Comparison of ENCODE assay signal across 2 fruit fly cellular contexts in genomic region chr3L:21343254-21344083, dm6.
TF ChIP-seq lines count a peak whose summit lies in the region.

Tbc1d8-9 (minus strand) TSS chr3L:21343716.
CG32436 (plus strand) TSS chr3L:21344033.

TF ChIP-seq in whole organism, adult, 20 proteins besides CTCF, POLR2A, EP300 and RAD21 (continued from another document):
- TF ChIP-seq Hr96 (GFP tag; optimal IDR thresholded peaks at IDR 0.05; lab: Kevin White, UChicago): no peak
TF ChIP-seq in whole organism, adult: peak in this region for 9.

TF ChIP-seq in whole organism, embryonic, 481 proteins besides CTCF, POLR2A, EP300 and RAD21 (continued from another document and continues in another):
- no peak for TF ChIP-seq tup (GFP tag; optimal IDR thresholded peaks at IDR 0.05; lab: Kevin White, UChicago)
- TF ChIP-seq ranshi (GFP tag; IDR thresholded peaks at IDR 0.05; lab: Robert Waterston, UW): peak; percentile 17; the same call in 1 of the 2 replicates
- TF ChIP-seq CG7839 (tag; optimal IDR thresholded peaks at IDR 0.05; lab: Kevin White, UChicago): no peak
- TF ChIP-seq bcd (GFP tag; optimal IDR thresholded peaks at IDR 0.05; lab: Kevin White, UChicago): no peak
- no peak for TF ChIP-seq rib (GFP tag; IDR thresholded peaks at IDR 0.05; lab: Robert Waterston, UW)
- no peak for TF ChIP-seq jumu (GFP tag; optimal IDR thresholded peaks at IDR 0.05; lab: Kevin White, UChicago)
- TF ChIP-seq zf30C (GFP tag; optimal IDR thresholded peaks at IDR 0.05; lab: Kevin White, UChicago): no peak
- peak; percentile 47; the same call in 1 of the 2 replicates for TF ChIP-seq Bgb (GFP tag; IDR thresholded peaks at IDR 0.05; lab: Robert Waterston, UW; ENCODE audit: partially characterized antibody)
- peak in 1 of 2 experiments; percentile 55 for TF ChIP-seq Pdp1 (GFP tag; optimal IDR thresholded peaks at IDR 0.05; lab: Kevin White, UChicago)
- no peak for TF ChIP-seq Neu2 (GFP tag; optimal IDR thresholded peaks at IDR 0.05; lab: Kevin White, UChicago; ENCODE audit: borderline replicate concordance)
- no peak for TF ChIP-seq Dip2 (GFP tag; IDR thresholded peaks at IDR 0.05; lab: Robert Waterston, UW)
- TF ChIP-seq CG6791 (GFP tag; IDR thresholded peaks at IDR 0.05; lab: Robert Waterston, UW; ENCODE audit: partially characterized antibody): peak; percentile 62; the same call in 2 of the 3 replicates
- TF ChIP-seq CG12236 (GFP tag; optimal IDR thresholded peaks at IDR 0.05; lab: Kevin White, UChicago): no peak
- no peak for TF ChIP-seq pb (GFP tag; optimal IDR thresholded peaks at IDR 0.05; lab: Kevin White, UChicago)
- no peak for TF ChIP-seq prd (optimal IDR thresholded peaks at IDR 0.05; lab: Kevin White, UChicago)
- TF ChIP-seq prd (GFP tag; IDR thresholded peaks at IDR 0.05; lab: Robert Waterston, UW): no peak
- TF ChIP-seq CG15514 (GFP tag; optimal IDR thresholded peaks at IDR 0.05; lab: Kevin White, UChicago): peak; percentile 92
- no peak for TF ChIP-seq Hr3 (GFP tag; optimal IDR thresholded peaks at IDR 0.05; lab: Kevin White, UChicago)
- TF ChIP-seq odd (GFP tag; optimal IDR thresholded peaks at IDR 0.05; lab: Kevin White, UChicago): no peak
- TF ChIP-seq Lhr (GFP tag; optimal IDR thresholded peaks at IDR 0.05; lab: Kevin White, UChicago): peak; percentile 31
- peak; percentile 24 for TF ChIP-seq CG10267 (tag; optimal IDR thresholded peaks at IDR 0.05; lab: Kevin White, UChicago)
- TF ChIP-seq CG4730 (GFP tag; IDR thresholded peaks at IDR 0.05; lab: Robert Waterston, UW): no peak
- TF ChIP-seq CG13894 (tag; optimal IDR thresholded peaks at IDR 0.05; lab: Kevin White, UChicago): no peak
- TF ChIP-seq CG1647 (GFP tag; optimal IDR thresholded peaks at IDR 0.05; lab: Kevin White, UChicago): no peak
- TF ChIP-seq gfzf (GFP tag; optimal IDR thresholded peaks at IDR 0.05; lab: Kevin White, UChicago): peak; percentile 93
- no peak for TF ChIP-seq CG18619 (GFP tag; optimal IDR thresholded peaks at IDR 0.05; lab: Kevin White, UChicago)
- TF ChIP-seq danr (GFP tag; IDR thresholded peaks at IDR 0.05; lab: Robert Waterston, UW): no peak
- no peak for TF ChIP-seq CG31365 (tag; optimal IDR thresholded peaks at IDR 0.05; lab: Kevin White, UChicago)
- no peak for TF ChIP-seq CG30403 (GFP tag; optimal IDR thresholded peaks at IDR 0.05; lab: Kevin White, UChicago)
- no peak for TF ChIP-seq CG7357 (GFP tag; IDR thresholded peaks at IDR 0.05; lab: Robert Waterston, UW)
- TF ChIP-seq pzg (GFP tag; optimal IDR thresholded peaks at IDR 0.05; lab: Kevin White, UChicago): peak; percentile 79
- peak; percentile 73 for TF ChIP-seq CG32767 (GFP tag; IDR thresholded peaks at IDR 0.05; lab: Robert Waterston, UW)
- TF ChIP-seq pita (GFP tag; optimal IDR thresholded peaks at IDR 0.05; lab: Kevin White, UChicago): no peak
- TF ChIP-seq knrl (GFP tag; IDR thresholded peaks at IDR 0.05; lab: Robert Waterston, UW; ENCODE audit: partially characterized antibody): no peak
- TF ChIP-seq CG9797 (GFP tag; optimal IDR thresholded peaks at IDR 0.05; lab: Kevin White, UChicago): peak; percentile 77
- TF ChIP-seq CG14710 (tag; optimal IDR thresholded peaks at IDR 0.05; lab: Kevin White, UChicago): peak; percentile 35
- TF ChIP-seq Dref (GFP tag; IDR thresholded peaks at IDR 0.05; lab: Robert Waterston, UW): 0 out of 2 replicates have a peak, but pooled peaks have one; percentile 29
- no peak for TF ChIP-seq HLH4C (GFP tag; IDR thresholded peaks at IDR 0.05; lab: Robert Waterston, UW; ENCODE audit: partially characterized antibody)
- no peak for TF ChIP-seq CG17912 (GFP tag; optimal IDR thresholded peaks at IDR 0.05; lab: Kevin White, UChicago)
- TF ChIP-seq CG18599 (GFP tag; optimal IDR thresholded peaks at IDR 0.05; lab: Kevin White, UChicago): no peak
- TF ChIP-seq CG15601 (tag; optimal IDR thresholded peaks at IDR 0.05; lab: Kevin White, UChicago): no peak
- TF ChIP-seq CG17568 (GFP tag; optimal IDR thresholded peaks at IDR 0.05; lab: Kevin White, UChicago): no peak
- TF ChIP-seq CG17802 (tag; optimal IDR thresholded peaks at IDR 0.05; lab: Kevin White, UChicago): no peak
- no peak for TF ChIP-seq her (GFP tag; optimal IDR thresholded peaks at IDR 0.05; lab: Kevin White, UChicago)
- TF ChIP-seq Ets97D (GFP tag; optimal IDR thresholded peaks at IDR 0.05; lab: Kevin White, UChicago): peak; percentile 56
- no peak for TF ChIP-seq CG18262 (tag; optimal IDR thresholded peaks at IDR 0.05; lab: Kevin White, UChicago)
- TF ChIP-seq Oaz (GFP tag; IDR thresholded peaks at IDR 0.05; lab: Robert Waterston, UW): no peak
- no peak for TF ChIP-seq Abd-B (GFP tag; optimal IDR thresholded peaks at IDR 0.05; lab: Kevin White, UChicago)
- no peak for TF ChIP-seq CG16815 (GFP tag; optimal IDR thresholded peaks at IDR 0.05; lab: Kevin White, UChicago)
- peak; percentile 87 for TF ChIP-seq CG4617 (GFP tag; optimal IDR thresholded peaks at IDR 0.05; lab: Kevin White, UChicago; ENCODE audit: borderline replicate concordance)
- TF ChIP-seq Nf-YA (GFP tag; IDR thresholded peaks at IDR 0.05; lab: Robert Waterston, UW): no peak
- no peak for TF ChIP-seq org-1 (GFP tag; optimal IDR thresholded peaks at IDR 0.05; lab: Kevin White, UChicago)
- no peak for TF ChIP-seq ftz-f1 (GFP tag; optimal IDR thresholded peaks at IDR 0.05; lab: Kevin White, UChicago)
- no peak for TF ChIP-seq CG4282 (GFP tag; optimal IDR thresholded peaks at IDR 0.05; lab: Kevin White, UChicago)
- TF ChIP-seq Opbp (GFP tag; IDR thresholded peaks at IDR 0.05; lab: Robert Waterston, UW; ENCODE audit: partially characterized antibody): peak; percentile 54; the same call in 2 of the 3 replicates
- no peak for TF ChIP-seq CG12744 (GFP tag; optimal IDR thresholded peaks at IDR 0.05; lab: Kevin White, UChicago)
- TF ChIP-seq Aef1 (GFP tag; IDR thresholded peaks at IDR 0.05; lab: Robert Waterston, UW): peak; percentile 69; the same call in 2 of the 3 replicates
- TF ChIP-seq dmrt11E (tag; optimal IDR thresholded peaks at IDR 0.05; lab: Kevin White, UChicago): no peak
- no peak for TF ChIP-seq CG18764 (GFP tag; optimal IDR thresholded peaks at IDR 0.05; lab: Kevin White, UChicago)
- TF ChIP-seq Deaf1 (tag; optimal IDR thresholded peaks at IDR 0.05; lab: Kevin White, UChicago): no peak
- TF ChIP-seq CG34422 (GFP tag; IDR thresholded peaks at IDR 0.05; lab: Robert Waterston, UW): peak; percentile 36; the same call in 1 of the 3 replicates
- TF ChIP-seq stc (GFP tag; IDR thresholded peaks at IDR 0.05; lab: Robert Waterston, UW): no peak
- no peak for TF ChIP-seq cwo (GFP tag; optimal IDR thresholded peaks at IDR 0.05; lab: Kevin White, UChicago)
- TF ChIP-seq CG17186 (GFP tag; optimal IDR thresholded peaks at IDR 0.05; lab: Kevin White, UChicago): peak; percentile 95
- no peak for TF ChIP-seq gem (tag; optimal IDR thresholded peaks at IDR 0.05; lab: Kevin White, UChicago)
- TF ChIP-seq CG1529 (GFP tag; optimal IDR thresholded peaks at IDR 0.05; lab: Kevin White, UChicago): no peak
- peak; percentile 30 for TF ChIP-seq CG17829 (tag; optimal IDR thresholded peaks at IDR 0.05; lab: Kevin White, UChicago)
- TF ChIP-seq Myb (GFP tag; optimal IDR thresholded peaks at IDR 0.05; lab: Kevin White, UChicago): peak; percentile 99
- peak; percentile 60 for TF ChIP-seq trem (tag; optimal IDR thresholded peaks at IDR 0.05; lab: Kevin White, UChicago)
- TF ChIP-seq vvl (GFP tag; IDR thresholded peaks at IDR 0.05; lab: Robert Waterston, UW): no peak
- peak; percentile 36; the same call in 1 of the 2 replicates for TF ChIP-seq CG13287 (GFP tag; IDR thresholded peaks at IDR 0.05; lab: Robert Waterston, UW; ENCODE audit: partially characterized antibody)
- TF ChIP-seq CG8944 (GFP tag; optimal IDR thresholded peaks at IDR 0.05; lab: Kevin White, UChicago): no peak
- no peak for TF ChIP-seq CG14014 (GFP tag; IDR thresholded peaks at IDR 0.05; lab: Robert Waterston, UW)
- peak; percentile 8 for TF ChIP-seq p53 (GFP tag; optimal IDR thresholded peaks at IDR 0.05; lab: Kevin White, UChicago)
- TF ChIP-seq ewg (GFP tag; optimal IDR thresholded peaks at IDR 0.05; lab: Kevin White, UChicago): no peak
- TF ChIP-seq Sin3A (optimal IDR thresholded peaks at IDR 0.05; lab: Kevin White, UChicago): peak; percentile 22
- no peak for TF ChIP-seq HmgD (GFP tag; optimal IDR thresholded peaks at IDR 0.05; lab: Kevin White, UChicago)
- TF ChIP-seq CG13296 (GFP tag; optimal IDR thresholded peaks at IDR 0.05; lab: Kevin White, UChicago): no peak
- TF ChIP-seq Side (GFP tag; optimal IDR thresholded peaks at IDR 0.05; lab: Kevin White, UChicago): no peak
- peak; percentile 39 for TF ChIP-seq BEAF-32 (GFP tag; optimal IDR thresholded peaks at IDR 0.05; lab: Kevin White, UChicago)
- peak in 1 of 3 experiments; percentile 10 for TF ChIP-seq Stat92E (GFP tag; optimal IDR thresholded peaks at IDR 0.05; lab: Kevin White, UChicago)
- TF ChIP-seq CG15011 (GFP tag; optimal IDR thresholded peaks at IDR 0.05; lab: Kevin White, UChicago): no peak
- no peak for TF ChIP-seq Trl (optimal IDR thresholded peaks at IDR 0.05; lab: Kevin White, UChicago)
- no peak for TF ChIP-seq Trl (GFP tag; optimal IDR thresholded peaks at IDR 0.05; lab: Kevin White, UChicago)
- no peak for TF ChIP-seq zen2 (GFP tag; IDR thresholded peaks at IDR 0.05; lab: Robert Waterston, UW; ENCODE audit: partially characterized antibody)
- TF ChIP-seq fru (optimal IDR thresholded peaks at IDR 0.05; lab: Kevin White, UChicago): no peak
- TF ChIP-seq Dll (GFP tag; IDR thresholded peaks at IDR 0.05; lab: Robert Waterston, UW; ENCODE audit: partially characterized antibody): peak; percentile 38; the same call in 1 of the 4 replicates
- no peak for TF ChIP-seq Atf3 (GFP tag; optimal IDR thresholded peaks at IDR 0.05; lab: Kevin White, UChicago)
- TF ChIP-seq CG1233 (GFP tag; optimal IDR thresholded peaks at IDR 0.05; lab: Kevin White, UChicago): no peak
- peak; percentile 1 for TF ChIP-seq dm (GFP tag; optimal IDR thresholded peaks at IDR 0.05; lab: Kevin White, UChicago)
- peak; percentile 68 for TF ChIP-seq Med (GFP tag; lab: Kevin White, UChicago)
- TF ChIP-seq CG17361 (GFP tag; IDR thresholded peaks at IDR 0.05; lab: Robert Waterston, UW): no peak
- no peak for TF ChIP-seq Lpt (GFP tag; optimal IDR thresholded peaks at IDR 0.05; lab: Kevin White, UChicago)
- peak; percentile 51 for TF ChIP-seq Sry-δ (GFP tag; optimal IDR thresholded peaks at IDR 0.05; lab: Kevin White, UChicago)
- TF ChIP-seq bab2 (GFP tag; optimal IDR thresholded peaks at IDR 0.05; lab: Kevin White, UChicago): no peak
- TF ChIP-seq bbx (GFP tag; IDR thresholded peaks at IDR 0.05; lab: Robert Waterston, UW; ENCODE audit: partially characterized antibody): peak; percentile 46; the same call in 1 of the 2 replicates
- no peak for TF ChIP-seq fd64A (GFP tag; optimal IDR thresholded peaks at IDR 0.05; lab: Kevin White, UChicago)
- no peak for TF ChIP-seq CG33557 (GFP tag; optimal IDR thresholded peaks at IDR 0.05; lab: Kevin White, UChicago)
- TF ChIP-seq sna (GFP tag; IDR thresholded peaks at IDR 0.05; lab: Robert Waterston, UW; ENCODE audit: partially characterized antibody): no peak
- TF ChIP-seq pho (GFP tag; optimal IDR thresholded peaks at IDR 0.05; lab: Kevin White, UChicago): no peak
- TF ChIP-seq wor (GFP tag; IDR thresholded peaks at IDR 0.05; lab: Robert Waterston, UW): no peak
- no peak for TF ChIP-seq nerfin-2 (GFP tag; IDR thresholded peaks at IDR 0.05; lab: Robert Waterston, UW; ENCODE audit: partially characterized antibody)
- no peak for TF ChIP-seq cad (GFP tag; optimal IDR thresholded peaks at IDR 0.05; lab: Kevin White, UChicago)
- TF ChIP-seq CG4360 (GFP tag; IDR thresholded peaks at IDR 0.05; lab: Robert Waterston, UW): peak; percentile 81
- peak; percentile 6 for TF ChIP-seq Mad (GFP tag; optimal IDR thresholded peaks at IDR 0.05; lab: Kevin White, UChicago)
- TF ChIP-seq pfk (GFP tag; optimal IDR thresholded peaks at IDR 0.05; lab: Kevin White, UChicago): no peak
- no peak for TF ChIP-seq Kr (GFP tag; optimal IDR thresholded peaks at IDR 0.05; lab: Kevin White, UChicago)
- no peak for TF ChIP-seq trh (GFP tag; optimal IDR thresholded peaks at IDR 0.05; lab: Kevin White, UChicago)
- TF ChIP-seq Usf (GFP tag; optimal IDR thresholded peaks at IDR 0.05; lab: Kevin White, UChicago): no peak
- TF ChIP-seq slbo (GFP tag; IDR thresholded peaks at IDR 0.05; lab: Robert Waterston, UW): no peak
- no peak for TF ChIP-seq HLHmδ (GFP tag; optimal IDR thresholded peaks at IDR 0.05; lab: Kevin White, UChicago)
- TF ChIP-seq dmrt99B (tag; optimal IDR thresholded peaks at IDR 0.05; lab: Kevin White, UChicago): no peak
- TF ChIP-seq MESR4 (GFP tag; optimal IDR thresholded peaks at IDR 0.05; lab: Kevin White, UChicago): peak; percentile 90
- TF ChIP-seq CG1603 (tag; optimal IDR thresholded peaks at IDR 0.05; lab: Kevin White, UChicago): peak; percentile 60
- TF ChIP-seq sob (GFP tag; IDR thresholded peaks at IDR 0.05; lab: Robert Waterston, UW): no peak
- no peak for TF ChIP-seq gcm (GFP tag; optimal IDR thresholded peaks at IDR 0.05; lab: Kevin White, UChicago)
- TF ChIP-seq pnt (GFP tag; optimal IDR thresholded peaks at IDR 0.05; lab: Kevin White, UChicago): no peak
- no peak for TF ChIP-seq sr (GFP tag; IDR thresholded peaks at IDR 0.05; lab: Robert Waterston, UW)
- TF ChIP-seq CG4820 (GFP tag; optimal IDR thresholded peaks at IDR 0.05; lab: Kevin White, UChicago): peak; percentile 93
- 0 out of 3 replicates have a peak, but pooled peaks have one; percentile 13 for TF ChIP-seq CG34224 (GFP tag; IDR thresholded peaks at IDR 0.05; lab: Robert Waterston, UW; ENCODE audit: partially characterized antibody)
- TF ChIP-seq CG2875 (GFP tag; optimal IDR thresholded peaks at IDR 0.05; lab: Kevin White, UChicago): no peak
- peak; percentile 12 for TF ChIP-seq Fer1 (GFP tag; optimal IDR thresholded peaks at IDR 0.05; lab: Kevin White, UChicago)
- 0 out of 4 replicates have a peak, but pooled peaks have one; percentile 75 for TF ChIP-seq chinmo (GFP tag; IDR thresholded peaks at IDR 0.05; lab: Robert Waterston, UW; ENCODE audit: partially characterized antibody)
- TF ChIP-seq hbn (GFP tag; IDR thresholded peaks at IDR 0.05; lab: Robert Waterston, UW; ENCODE audit: partially characterized antibody): 0 out of 2 replicates have a peak, but pooled peaks have one; percentile 15
- peak; percentile 47 for TF ChIP-seq CHES-1-like (GFP tag; optimal IDR thresholded peaks at IDR 0.05; lab: Kevin White, UChicago)
- no peak for TF ChIP-seq Nf-YB (GFP tag; optimal IDR thresholded peaks at IDR 0.05; lab: Kevin White, UChicago)
- peak; percentile 19; the same call in 1 of the 2 replicates for TF ChIP-seq ato (GFP tag; IDR thresholded peaks at IDR 0.05; lab: Robert Waterston, UW; ENCODE audit: partially characterized antibody)
- no peak for TF ChIP-seq Hr78 (GFP tag; optimal IDR thresholded peaks at IDR 0.05; lab: Kevin White, UChicago)
- TF ChIP-seq mam (GFP tag; optimal IDR thresholded peaks at IDR 0.05; lab: Kevin White, UChicago): no peak
